Worm (Caenorhabditis elegans) whole organism, young adult: ENCODE results near the gene M01H9.4.

ENCODE experiments used
- B0019.2 ChIP-seq: fragments of 200-800 bp; sonication (Bioruptor generic); conservative IDR thresholded peaks from 2 replicates; pipeline ENCODE4 v1.3.6; 2022; ENCODE audit warnings: missing genetic modification reagents, missing genetic modification characterization, missing compliant biosample characterization
- F10E7.11 ChIP-seq: sonication (generic microtip); optimal IDR thresholded peaks from 2 replicates; lab custom pipeline; 2017; ENCODE audit warnings: mild to moderate bottlenecking, missing genetic modification characterization, moderate library complexity, missing compliant biosample characterization
- F23B12.7 ChIP-seq: sonication (generic microtip); optimal IDR thresholded peaks from 2 replicates; lab custom pipeline; 2017; ENCODE audit warnings: missing genetic modification characterization, mild to moderate bottlenecking, missing compliant biosample characterization, antibody characterized with exemption, moderate library complexity; ENCODE audit not compliant: insufficient read depth
- F37B4.10 ChIP-seq: fragments of 200-800 bp; sonication (Bioruptor generic); IDR thresholded peaks from 2 replicates; pipeline ENCODE4 v1.3.6; 2022; ENCODE audit warnings: missing genetic modification characterization, missing compliant biosample characterization
- F39B2.1 ChIP-seq: fragments of 200-800 bp; sonication (Bioruptor generic); IDR thresholded peaks from 2 replicates; pipeline ENCODE4 v1.3.6; 2022; ENCODE audit warnings: missing genetic modification reagents, missing genetic modification characterization, missing compliant biosample characterization
- Y56A3A.18 ChIP-seq: fragments of 200-800 bp; sonication (Bioruptor generic); IDR thresholded peaks from 2 replicates; pipeline ENCODE4 v1.3.6; 2022; ENCODE audit warnings: missing genetic modification reagents, missing genetic modification characterization, missing compliant biosample characterization
- Y95B8A.8 ChIP-seq: fragments of 200-800 bp; sonication (Bioruptor generic); IDR thresholded peaks from 2 replicates; pipeline ENCODE4 v1.3.6; 2022; ENCODE audit warnings: missing genetic modification reagents, missing genetic modification characterization, missing compliant biosample characterization
- ZK185.1 ChIP-seq: sonication (generic microtip); optimal IDR thresholded peaks from 2 replicates; lab custom pipeline; 2016; ENCODE audit warnings: mild to moderate bottlenecking, missing genetic modification characterization, missing compliant biosample characterization; ENCODE audit not compliant: poor library complexity, severe bottlenecking
- atf-7 ChIP-seq: sonication (generic microtip); optimal IDR thresholded peaks from 2 replicates; lab custom pipeline; 2017; ENCODE audit warnings: mild to moderate bottlenecking, missing genetic modification characterization, missing compliant biosample characterization
- athp-1 ChIP-seq: sonication (generic microtip); optimal IDR thresholded peaks from 2 replicates; lab custom pipeline; 2017; ENCODE audit warnings: mild to moderate bottlenecking, missing genetic modification characterization, missing compliant biosample characterization
- attf-3 ChIP-seq: fragments of 200-800 bp; sonication (Bioruptor generic); conservative IDR thresholded peaks from 2 replicates; pipeline ENCODE4 v1.3.6; 2022; ENCODE audit warnings: missing genetic modification reagents, missing genetic modification characterization, missing compliant biosample characterization
- bed-1 ChIP-seq: fragments of 200-800 bp; sonication (Bioruptor generic); IDR thresholded peaks from 2 replicates; pipeline ENCODE4 v1.3.6; 2022; ENCODE audit warnings: missing genetic modification reagents, missing genetic modification characterization, missing compliant biosample characterization
- bed-2 ChIP-seq: fragments of 200-800 bp; sonication (Bioruptor generic); IDR thresholded peaks from 2 replicates; pipeline ENCODE4 v1.3.6; 2022; ENCODE audit warnings: missing genetic modification reagents, missing genetic modification characterization, missing compliant biosample characterization
- ccch-3 ChIP-seq: fragments of 200-800 bp; sonication (Bioruptor generic); optimal IDR thresholded peaks from 2 replicates; lab custom pipeline; 2018; ENCODE audit warnings: mild to moderate bottlenecking, missing genetic modification characterization, missing compliant biosample characterization
- cebp-1 ChIP-seq, 2 experiments: fragments of 200-800 bp in 1 of 2; sonication (Bioruptor generic) in 1 of 2; sonication (generic microtip) in 1 of 2; IDR thresholded peaks in 1 of 2; optimal IDR thresholded peaks in 1 of 2; 2 replicates each; pipeline versions ENCODE4 v1.3.6 to Lab custom; 2017 to 2022; ENCODE audit warnings: missing compliant biosample characterization in 2 of 2, missing genetic modification characterization in 2 of 2, mild to moderate bottlenecking in 1 of 2, missing genetic modification reagents in 1 of 2, moderate library complexity in 1 of 2
- ceh-100 ChIP-seq: fragments of 200-800 bp; sonication (Bioruptor generic); IDR thresholded peaks from 2 replicates; pipeline ENCODE4 v1.3.6; 2022; ENCODE audit warnings: missing genetic modification reagents, missing genetic modification characterization, missing compliant biosample characterization
- ceh-58 ChIP-seq: fragments of 200-800 bp; sonication (Bioruptor generic); IDR thresholded peaks from 2 replicates; pipeline ENCODE4 v1.3.6; 2022; ENCODE audit warnings: missing genetic modification characterization, missing compliant biosample characterization
- ceh-79 ChIP-seq: sonication (generic microtip); optimal IDR thresholded peaks from 2 replicates; lab custom pipeline; 2017; ENCODE audit warnings: mild to moderate bottlenecking, missing genetic modification characterization, missing compliant biosample characterization
- chd-7 ChIP-seq: sonication (generic microtip); optimal IDR thresholded peaks from 2 replicates; lab custom pipeline; 2016; ENCODE audit warnings: mild to moderate bottlenecking, missing genetic modification characterization, moderate library complexity, missing compliant biosample characterization
- dpl-1 ChIP-seq: fragments of 150-350 bp; optimal IDR thresholded peaks from 2 replicates; lab custom pipeline; 2014; ENCODE audit warnings: missing biosample characterization, missing genetic modification reagents, missing genetic modification characterization
- egl-18 ChIP-seq: fragments of 200-800 bp; sonication (Bioruptor generic); IDR thresholded peaks from 2 replicates; pipeline ENCODE4 v1.3.6; 2022; ENCODE audit warnings: missing genetic modification reagents, missing genetic modification characterization, missing compliant biosample characterization
- ets-4 ChIP-seq: fragments of 200-800 bp; sonication (Bioruptor generic); optimal IDR thresholded peaks from 2 replicates; lab custom pipeline; 2018; ENCODE audit warnings: mild to moderate bottlenecking, missing genetic modification characterization, missing compliant biosample characterization
- gei-17 ChIP-seq: fragments of 200-800 bp; sonication (Bioruptor generic); optimal IDR thresholded peaks from 2 replicates; lab custom pipeline; 2018; ENCODE audit warnings: mild to moderate bottlenecking, missing genetic modification characterization, missing compliant biosample characterization
- hmg-20 ChIP-seq: fragments of 200-800 bp; sonication (Bioruptor generic); IDR thresholded peaks from 2 replicates; pipeline ENCODE4 v1.3.6; 2022; ENCODE audit warnings: missing genetic modification reagents, missing genetic modification characterization, missing compliant biosample characterization
- lin-54 ChIP-seq: fragments of 200-800 bp; sonication (Bioruptor generic); optimal IDR thresholded peaks from 2 replicates; lab custom pipeline; 2018; ENCODE audit warnings: mild to moderate bottlenecking, missing genetic modification characterization, missing compliant biosample characterization
- lir-1 ChIP-seq: fragments of 200-800 bp; sonication (Bioruptor generic); conservative IDR thresholded peaks from 2 replicates; pipeline ENCODE4 v1.3.6; 2022; ENCODE audit warnings: missing genetic modification reagents, missing genetic modification characterization, missing compliant biosample characterization
- madf-10 ChIP-seq: sonication (generic microtip); optimal IDR thresholded peaks from 2 replicates; lab custom pipeline; 2016; ENCODE audit warnings: mild to moderate bottlenecking, missing genetic modification characterization, missing compliant biosample characterization
- madf-3 ChIP-seq: fragments of 200-800 bp; sonication (Bioruptor generic); IDR thresholded peaks from 2 replicates; pipeline ENCODE4 v1.3.6; 2022; ENCODE audit warnings: missing genetic modification reagents, missing genetic modification characterization, missing compliant biosample characterization
- madf-8 ChIP-seq: fragments of 200-800 bp; sonication (Bioruptor generic); conservative IDR thresholded peaks from 2 replicates; pipeline ENCODE4 v1.3.6; 2022; ENCODE audit warnings: missing genetic modification reagents, missing genetic modification characterization, missing compliant biosample characterization
- mcd-1 ChIP-seq: fragments of 200-800 bp; sonication (Bioruptor generic); IDR thresholded peaks from 2 replicates; pipeline ENCODE4 v1.3.6; 2022; ENCODE audit warnings: missing genetic modification reagents, missing genetic modification characterization, missing compliant biosample characterization
- nfya-2 ChIP-seq: fragments of 200-800 bp; sonication (Bioruptor generic); IDR thresholded peaks from 2 replicates; pipeline ENCODE4 v1.3.6; 2022; ENCODE audit warnings: missing genetic modification reagents, missing genetic modification characterization, missing compliant biosample characterization
- nfyb-1 ChIP-seq: fragments of 200-800 bp; sonication (Bioruptor generic); IDR thresholded peaks from 2 replicates; pipeline ENCODE4 v1.3.6; 2022; ENCODE audit warnings: missing genetic modification reagents, missing genetic modification characterization, missing compliant biosample characterization
- nhr-120 ChIP-seq: fragments of 200-800 bp; sonication (Bioruptor generic); IDR thresholded peaks from 2 replicates; pipeline ENCODE4 v1.3.6; 2022; ENCODE audit warnings: missing genetic modification characterization, missing compliant biosample characterization
- nhr-27 ChIP-seq: fragments of 200-800 bp; sonication (Bioruptor generic); optimal IDR thresholded peaks from 2 replicates; lab custom pipeline; 2018; ENCODE audit warnings: mild to moderate bottlenecking, missing genetic modification characterization, moderate library complexity, missing compliant biosample characterization
- nhr-90 ChIP-seq: sonication (generic microtip); optimal IDR thresholded peaks from 2 replicates; lab custom pipeline; 2016; ENCODE audit warnings: missing genotype, mild to moderate bottlenecking, missing genetic modification characterization, missing compliant biosample characterization
- rec-8 ChIP-seq, 2 experiments: sonication (generic microtip); optimal IDR thresholded peaks; 2 replicates each; lab custom pipeline; 2016; ENCODE audit warnings: mild to moderate bottlenecking in 2 of 2, missing genetic modification characterization in 2 of 2, missing genetic modification reagents in 2 of 2, missing genotype in 2 of 2, missing biosample characterization in 1 of 2, missing compliant biosample characterization in 1 of 2, moderate library complexity in 1 of 2
- repo-1 ChIP-seq: sonication (generic microtip); optimal IDR thresholded peaks from 2 replicates; lab custom pipeline; 2017; ENCODE audit warnings: mild to moderate bottlenecking, missing genetic modification characterization, missing compliant biosample characterization
- sdz-38 ChIP-seq: sonication (generic microtip); optimal IDR thresholded peaks from 2 replicates; lab custom pipeline; 2016; ENCODE audit warnings: missing genotype, missing genetic modification characterization, missing compliant biosample characterization
- snpc-1.1 ChIP-seq: sonication (generic microtip); optimal IDR thresholded peaks from 2 replicates; lab custom pipeline; 2017; ENCODE audit warnings: missing genetic modification characterization, mild to moderate bottlenecking, missing compliant biosample characterization, antibody characterized with exemption, moderate library complexity, missing genotype, missing genetic modification reagents; ENCODE audit not compliant: insufficient read depth
- snpc-1.3 ChIP-seq: sonication (generic microtip); optimal IDR thresholded peaks from 2 replicates; lab custom pipeline; 2017; ENCODE audit warnings: missing genetic modification characterization, mild to moderate bottlenecking, missing compliant biosample characterization, antibody characterized with exemption, moderate library complexity, missing genotype, missing genetic modification reagents; ENCODE audit not compliant: insufficient read depth
- snpc-4 ChIP-seq, 5 experiments: fragments of 150-350 bp in 1 of 5; sonication (generic microtip) in 4 of 5; optimal IDR thresholded peaks; 2 replicates each; lab custom pipeline; 2014 to 2018; ENCODE audit warnings: missing genetic modification characterization in 5 of 5, missing biosample characterization in 3 of 5, antibody characterized with exemption in 2 of 5, mild to moderate bottlenecking in 2 of 5, missing compliant biosample characterization in 2 of 5, missing genotype in 2 of 5, moderate library complexity in 2 of 5, missing genetic modification reagents in 1 of 5
- sptf-2 ChIP-seq: fragments of 200-800 bp; sonication (Bioruptor generic); optimal IDR thresholded peaks from 2 replicates; lab custom pipeline; 2018; ENCODE audit warnings: mild to moderate bottlenecking, missing genetic modification characterization, missing compliant biosample characterization
- tbp1 ChIP-seq: fragments of 200-800 bp; sonication (Bioruptor generic); optimal IDR thresholded peaks from 2 replicates; lab custom pipeline; 2018; ENCODE audit warnings: mild to moderate bottlenecking, missing genetic modification characterization, missing compliant biosample characterization
- xnd-1 ChIP-seq: sonication (generic microtip); optimal IDR thresholded peaks from 2 replicates; lab custom pipeline; 2016; ENCODE audit warnings: missing genotype, missing genetic modification reagents, missing genetic modification characterization, missing compliant biosample characterization
- ztf-18 ChIP-seq: sonication (generic microtip); optimal IDR thresholded peaks from 2 replicates; lab custom pipeline; 2016; ENCODE audit warnings: missing genotype, mild to moderate bottlenecking, missing genetic modification characterization, missing compliant biosample characterization
- ztf-28 ChIP-seq: fragments of 200-800 bp; sonication (Bioruptor generic); IDR thresholded peaks from 2 replicates; pipeline ENCODE4 v1.3.6; 2022; ENCODE audit warnings: missing genetic modification reagents, missing genetic modification characterization, missing compliant biosample characterization

M01H9.4 gene

ce11 chrIV:4445711-4446290 lies 36.9 kb downstream of the M01H9.4 start, which contains the start of the genes wapl-1 and htz-1 (continued):
- TF ChIP-seq mcd-1 (GFP tag; lab: Robert Waterston, UW): peak; percentile 93
- no peak for TF ChIP-seq bed-1 (GFP tag; lab: Robert Waterston, UW)
- peak; percentile 93 for TF ChIP-seq B0019.2 (GFP tag; lab: Robert Waterston, UW)
- peak; percentile 95 for TF ChIP-seq lin-54 (GFP tag; lab: Kevin White, UChicago)
- peak; percentile 27 for TF ChIP-seq gei-17 (GFP tag; lab: Kevin White, UChicago)
- peak; percentile 92 for TF ChIP-seq madf-3 (GFP tag; lab: Robert Waterston, UW)
- peak; percentile 65 for TF ChIP-seq athp-1 (tag; lab: Kevin White, UChicago)
- TF ChIP-seq nfyb-1 (GFP tag; lab: Robert Waterston, UW): peak; percentile 93
- peak; percentile 72 for TF ChIP-seq atf-7 (tag; lab: Kevin White, UChicago)
- no peak for TF ChIP-seq nhr-27 (tag; lab: Kevin White, UChicago)
- no peak for TF ChIP-seq egl-18 (GFP tag; lab: Robert Waterston, UW)
- no peak for TF ChIP-seq rec-8 (tag; optimal IDR thresholded peaks at IDR 0.05; lab: Kevin White, UChicago)
- TF ChIP-seq sptf-2 (GFP tag; lab: Kevin White, UChicago): no peak
- peak; percentile 80 for TF ChIP-seq repo-1 (tag; lab: Kevin White, UChicago)
- TF ChIP-seq tbp1 (GFP tag; lab: Kevin White, UChicago): peak; percentile 76
- TF ChIP-seq Y56A3A.18 (GFP tag; lab: Robert Waterston, UW): peak; percentile 60; the same call in 1 of the 2 replicates
- TF ChIP-seq attf-3 (GFP tag; lab: Robert Waterston, UW): peak; percentile 67
- peak; percentile 62 for TF ChIP-seq chd-7
- TF ChIP-seq xnd-1: peak; percentile 73
- TF ChIP-seq ccch-3: no peak
- no peak for TF ChIP-seq ceh-58 (GFP tag; lab: Robert Waterston, UW)
- peak; percentile 79 for TF ChIP-seq ztf-18 (tag; lab: Kevin White, UChicago)
- TF ChIP-seq lir-1 (GFP tag; lab: Robert Waterston, UW): peak; percentile 90
- no peak for TF ChIP-seq nfya-2
- no peak for TF ChIP-seq ets-4
- no peak for TF ChIP-seq nhr-120 (GFP tag; lab: Robert Waterston, UW)
- TF ChIP-seq nhr-90 (tag; lab: Kevin White, UChicago): no peak
- peak; percentile 58 for TF ChIP-seq F23B12.7
- TF ChIP-seq ceh-100: peak; percentile 81
- peak; percentile 65 for TF ChIP-seq hmg-20 (GFP tag; lab: Robert Waterston, UW)
- TF ChIP-seq ztf-28 (GFP tag; lab: Robert Waterston, UW): 0 out of 2 replicates have a peak, but pooled peaks have one; percentile 66
- no peak for TF ChIP-seq F10E7.11 (tag; lab: Kevin White, UChicago)
- TF ChIP-seq dpl-1: peak; percentile 89
- TF ChIP-seq madf-10 (tag; lab: Kevin White, UChicago): peak; percentile 65
- peak; percentile 81; the same call in 1 of the 2 replicates for TF ChIP-seq F39B2.1 (GFP tag; lab: Robert Waterston, UW)
- peak; percentile 50; the same call in 1 of the 2 replicates for TF ChIP-seq cebp-1 (GFP tag; IDR thresholded peaks at IDR 0.05; lab: Robert Waterston, UW)
- peak; percentile 87 for TF ChIP-seq cebp-1 (tag; optimal IDR thresholded peaks at IDR 0.05; lab: Kevin White, UChicago)
- peak; percentile 93 for TF ChIP-seq Y95B8A.8 (GFP tag; lab: Robert Waterston, UW)
- peak; percentile 79 for TF ChIP-seq snpc-1.3 (tag; lab: Kevin White, UChicago)
- TF ChIP-seq F37B4.10: no peak
- peak; percentile 23 for TF ChIP-seq snpc-4 (GFP tag; optimal IDR thresholded peaks at IDR 0.05; lab: Kevin White, UChicago)
- TF ChIP-seq snpc-4 (tag; optimal IDR thresholded peaks at IDR 0.05; lab: Kevin White, UChicago): peak; percentile 73 to 85 (median 83)
- TF ChIP-seq ZK185.1: peak; percentile 88
- TF ChIP-seq ceh-79 (tag; lab: Kevin White, UChicago): no peak
- no peak for TF ChIP-seq bed-2
- TF ChIP-seq snpc-1.1 (tag; lab: Kevin White, UChicago): peak; percentile 45
- no peak for TF ChIP-seq sdz-38 (tag; lab: Kevin White, UChicago)
- peak; percentile 84 for TF ChIP-seq madf-8 (GFP tag; lab: Robert Waterston, UW)
